Worm (Caenorhabditis elegans): ENCODE data around the gene T01G5.8.

Gene T01G5.8

ce11 chrV:15158691-15159090 lies 42.6 kb downstream of the T01G5.8 start, which contains the start of gene str-45:
str-45 (plus strand) TSS chrV:15158991.
- TF ChIP-seq flt-1 (GFP tag; IDR thresholded peaks at IDR 0.05) (no peak), cog-1 (tag; optimal IDR thresholded peaks at IDR 0.05) (no peak), klf-2 (GFP tag; conservative IDR thresholded peaks at IDR 0.05) (no peak), T22C8.4 (GFP tag; IDR thresholded peaks at IDR 0.05) (no peak), ref-1 (GFP tag; conservative IDR thresholded peaks at IDR 0.05) (no peak), tab-1 (GFP tag; IDR thresholded peaks at IDR 0.05) (no peak), ztf-23 (GFP tag; IDR thresholded peaks at IDR 0.05) (no peak), ztf-29 (GFP tag; IDR thresholded peaks at IDR 0.05) (no peak), med-1 (GFP tag; optimal IDR thresholded peaks at IDR 0.05; ENCODE audit: insufficient read depth) (no peak)

- TF ChIP-seq ztf-29 (GFP tag; IDR thresholded peaks at IDR 0.05), result no peak
- TF ChIP-seq flt-1 (GFP tag; IDR thresholded peaks at IDR 0.05), result no peak
- TF ChIP-seq T22C8.4 (GFP tag; IDR thresholded peaks at IDR 0.05), result no peak
Observed at ce11 chrV:15162697-15163096, 46.6 kb downstream of the T01G5.8 start, which contains the start of gene srz-11. srz-11 (plus strand) TSS chrV:15163082.
